Fruit fly (Drosophila melanogaster): ENCODE measurements around the gene CG12355.

- TF ChIP-seq CG10348 (GFP tag; IDR thresholded peaks at IDR 0.05) (no peak), CG14655 (GFP tag; optimal IDR thresholded peaks at IDR 0.05) (no peak), CG12605 (GFP tag; IDR thresholded peaks at IDR 0.05) (no peak), CG8159 (tag; optimal IDR thresholded peaks at IDR 0.05) (no peak), CG17806 (tag; optimal IDR thresholded peaks at IDR 0.05) (no peak), CG13204 (GFP tag; optimal IDR thresholded peaks at IDR 0.05) (no peak)
These were observed 24.1 kb upstream of the CG12355 start, which contains the start of gene mex1 for dm6 chr3L:15519492-15519891.
